Worm (Caenorhabditis elegans) whole organism, L1 larva: Measurements from ENCODE around the gene clec-39.

Experiments
- ceh-63 ChIP-seq: fragments of 200-800 bp; sonication (Bioruptor generic); optimal IDR thresholded peaks from 2 replicates; lab custom pipeline; 2018; ENCODE audit warnings: mild to moderate bottlenecking, missing genetic modification characterization, missing compliant biosample characterization
- ceh-82 ChIP-seq, 3 experiments: fragments of 150-350 bp in 1 of 3; sonication (generic microtip) in 2 of 3; optimal IDR thresholded peaks; 2 replicates each; lab custom pipeline; 2014 to 2017; ENCODE audit warnings: missing biosample characterization in 3 of 3, missing genetic modification characterization in 3 of 3
- efl-1 ChIP-seq, 4 experiments: fragments of 150-350 bp; optimal IDR thresholded peaks in 3 of 4; peaks in 1 of 4; 1 replicate in 1 of 4; 2 replicates in 3 of 4; lab custom pipeline; 2014; ENCODE audit warnings: missing biosample characterization in 2 of 4, missing genetic modification characterization in 2 of 4, missing genetic modification reagents in 2 of 4
- elt-2 ChIP-seq: sonication (generic microtip); optimal IDR thresholded peaks from 2 replicates; lab custom pipeline; 2016; ENCODE audit warnings: missing genetic modification characterization, mild to moderate bottlenecking, inconsistent platforms, missing compliant biosample characterization, missing genetic modification reagents
- mep-1 ChIP-seq: fragments of 150-350 bp; optimal IDR thresholded peaks from 2 replicates; lab custom pipeline; 2014; ENCODE audit warnings: missing biosample characterization, missing genetic modification characterization
- nhr-237 ChIP-seq: fragments of 150-350 bp; optimal IDR thresholded peaks from 2 replicates; lab custom pipeline; 2014; ENCODE audit warnings: missing biosample characterization, missing genetic modification characterization
- pqm-1 ChIP-seq: sonication (generic microtip); optimal IDR thresholded peaks from 3 replicates; lab custom pipeline; 2017; ENCODE audit warnings: missing biosample characterization, missing genetic modification characterization
- sox-4 ChIP-seq: sonication (generic microtip); optimal IDR thresholded peaks from 2 replicates; lab custom pipeline; 2016; ENCODE audit warnings: missing genetic modification characterization, missing compliant biosample characterization
- sup-37 ChIP-seq: fragments of 200-800 bp; sonication (Bioruptor generic); optimal IDR thresholded peaks from 2 replicates; lab custom pipeline; 2018; ENCODE audit warnings: mild to moderate bottlenecking, missing genetic modification characterization, missing compliant biosample characterization
- swsn-7 ChIP-seq: sonication (generic microtip); optimal IDR thresholded peaks from 2 replicates; lab custom pipeline; 2016; ENCODE audit warnings: missing genetic modification characterization, missing compliant biosample characterization
- ztf-4 ChIP-seq: fragments of 150-350 bp; optimal IDR thresholded peaks from 2 replicates; lab custom pipeline; 2014; ENCODE audit warnings: missing biosample characterization, missing genetic modification characterization

DNA sequence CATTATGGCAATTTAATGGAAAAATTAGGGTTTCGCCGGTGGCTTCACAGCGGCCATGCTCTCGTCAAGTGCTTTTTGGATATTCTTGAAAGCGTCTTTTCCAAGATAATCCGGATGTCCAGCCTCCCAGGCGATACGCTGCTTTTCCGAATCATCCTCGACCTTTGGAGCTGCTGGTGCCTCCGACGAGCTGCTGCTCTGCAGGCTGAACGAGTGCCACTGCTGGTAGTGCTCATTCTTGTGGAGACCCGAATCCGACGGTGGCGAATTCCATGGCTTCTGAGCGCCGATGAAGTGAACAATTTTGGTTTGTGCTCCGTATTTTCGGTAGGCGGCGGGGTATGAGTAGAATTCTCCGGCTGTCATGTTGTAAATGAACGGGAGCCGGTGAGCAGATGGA is 6.1 kb downstream of the clec-39 start:
- TF ChIP-seq mep-1 (tag; lab: Kevin White, UChicago) (no peak), efl-1 (optimal IDR thresholded peaks at IDR 0.05; lab: Kevin White, UChicago) (no peak), efl-1 (GFP tag; optimal IDR thresholded peaks at IDR 0.05 in 1 of 2; lab: Kevin White, UChicago) (no peak), sup-37 (no peak), ceh-82 (tag; optimal IDR thresholded peaks at IDR 0.05; lab: Kevin White, UChicago) (no peak), nhr-237 (no peak), sox-4 (no peak), ztf-4 (no peak), ceh-63 (GFP tag; lab: Kevin White, UChicago) (no peak), swsn-7 (tag; lab: Kevin White, UChicago) (no peak), pqm-1 (tag; lab: Kevin White, UChicago) (no peak), elt-2 (tag; lab: Kevin White, UChicago) (no peak)
